Fruit fly (Drosophila melanogaster) whole organism, wandering third instar larva: Measurements from ENCODE around the gene mei-P22.

Experiments used
- Abd-B ChIP-seq: fragments of >200 bp; optimal IDR thresholded peaks from 2 replicates; lab custom pipeline; 2017; ENCODE audit warnings: missing biosample characterization, missing genetic modification characterization
- CG32264 ChIP-seq: fragments of 200-800 bp; sonication (Bioruptor generic); optimal IDR thresholded peaks from 2 replicates; lab custom pipeline; 2016; ENCODE audit warnings: missing biosample characterization, missing genetic modification characterization
- CG9705 ChIP-seq: fragments of 200-800 bp; sonication (Bioruptor generic); optimal IDR thresholded peaks from 2 replicates; lab custom pipeline; 2018; ENCODE audit warnings: missing biosample characterization, mild to moderate bottlenecking, missing genetic modification characterization
- CrebA ChIP-seq: fragments of 200-800 bp; sonication (Bioruptor generic); optimal IDR thresholded peaks from 2 replicates; lab custom pipeline; 2016; ENCODE audit warnings: missing biosample characterization, mild to moderate bottlenecking, missing genetic modification characterization, borderline replicate concordance
- Dfd ChIP-seq: fragments of >200 bp; optimal IDR thresholded peaks from 2 replicates; lab custom pipeline; 2017; ENCODE audit warnings: missing biosample characterization, missing genetic modification characterization
- Dif ChIP-seq: fragments of 200-275, 200-300 bp; sonication (Bioruptor generic); optimal IDR thresholded peaks from 2 replicates; lab custom pipeline; 2018; ENCODE audit warnings: missing biosample characterization, missing genetic modification characterization; ENCODE audit not compliant: partially characterized antibody
- GATAd ChIP-seq: sonication (Bioruptor generic); optimal IDR thresholded peaks from 2 replicates; lab custom pipeline; 2016; ENCODE audit warnings: missing biosample characterization, missing genetic modification characterization
- HLH106 ChIP-seq: fragments of 200-800 bp; optimal IDR thresholded peaks from 3 replicates; lab custom pipeline; 2019; ENCODE audit warnings: missing biosample characterization, mild to moderate bottlenecking, missing genetic modification characterization, moderate library complexity
- Hnf4 ChIP-seq: fragments of 200-800 bp; sonication (Bioruptor generic); optimal IDR thresholded peaks from 2 replicates; lab custom pipeline; 2016; ENCODE audit warnings: missing biosample characterization, mild to moderate bottlenecking, missing genetic modification characterization
- Hr78 ChIP-seq: fragments of >200 bp; optimal IDR thresholded peaks from 2 replicates; lab custom pipeline; 2017; ENCODE audit warnings: missing biosample characterization, missing genetic modification characterization
- Hr83 ChIP-seq: fragments of 200-300 bp; sonication (Bioruptor generic); optimal IDR thresholded peaks from 2 replicates; lab custom pipeline; 2016; ENCODE audit warnings: missing biosample characterization, mild to moderate bottlenecking, missing genetic modification characterization, moderate library complexity; ENCODE audit not compliant: poor library complexity, severe bottlenecking
- Jra ChIP-seq: sonication (Bioruptor generic); optimal IDR thresholded peaks from 2 replicates; lab custom pipeline; 2016; ENCODE audit warnings: missing biosample characterization, missing genetic modification characterization
- Mio ChIP-seq: sonication (Bioruptor generic); optimal IDR thresholded peaks from 2 replicates; lab custom pipeline; 2016; ENCODE audit warnings: missing biosample characterization, missing genetic modification characterization
- Myc ChIP-seq: fragments of >200 bp; optimal IDR thresholded peaks from 2 replicates; lab custom pipeline; 2017
- N ChIP-seq: fragments of >200 bp; optimal IDR thresholded peaks from 2 replicates; lab custom pipeline; 2018; ENCODE audit warnings: missing biosample characterization, missing external identifiers, missing genetic modification characterization
- OdsH ChIP-seq: fragments of 200-800 bp; sonication (Bioruptor generic); optimal IDR thresholded peaks from 2 replicates; lab custom pipeline; 2016; ENCODE audit warnings: missing biosample characterization, mild to moderate bottlenecking, missing genetic modification characterization
- Rel ChIP-seq, 2 experiments: fragments of 200-800 bp; sonication (Bioruptor generic) in 1 of 2; optimal IDR thresholded peaks; 2 replicates in 1 of 2; 3 replicates in 1 of 2; lab custom pipeline; 2016 to 2019; ENCODE audit warnings: mild to moderate bottlenecking in 2 of 2, missing biosample characterization in 2 of 2, missing genetic modification characterization in 2 of 2, moderate library complexity in 1 of 2
- Sp1 ChIP-seq: fragments of 200-800 bp; sonication (Bioruptor generic); optimal IDR thresholded peaks from 3 replicates; lab custom pipeline; 2019; ENCODE audit warnings: missing biosample characterization, mild to moderate bottlenecking, missing genetic modification characterization, moderate library complexity
- Vsx2 ChIP-seq: fragments of 200-300, 225-300 bp; sonication (Bioruptor generic); optimal IDR thresholded peaks from 2 replicates; lab custom pipeline; 2018; ENCODE audit warnings: missing biosample characterization, missing genetic modification characterization; ENCODE audit not compliant: partially characterized antibody
- br ChIP-seq: fragments of 200-800 bp; sonication (Bioruptor generic); optimal IDR thresholded peaks from 2 replicates; lab custom pipeline; 2016; ENCODE audit warnings: missing biosample characterization, missing genetic modification characterization
- brk ChIP-seq: fragments of 200-800 bp; sonication (Bioruptor generic); optimal IDR thresholded peaks from 2 replicates; lab custom pipeline; 2016; ENCODE audit warnings: missing biosample characterization, mild to moderate bottlenecking, missing genetic modification characterization
- dl ChIP-seq, 2 experiments: fragments of 175-275, 200-275 bp in 1 of 2; fragments of 200-275 bp in 1 of 2; sonication (Bioruptor generic); optimal IDR thresholded peaks; lab custom pipeline; 2018; ENCODE audit warnings: mild to moderate bottlenecking in 2 of 2, missing biosample characterization in 2 of 2, missing genetic modification characterization in 2 of 2, moderate library complexity in 2 of 2; ENCODE audit not compliant: partially characterized antibody in 2 of 2, insufficient read depth in 1 of 2
- dmrt93B ChIP-seq: fragments of 200-800 bp; sonication (Bioruptor generic); optimal IDR thresholded peaks from 2 replicates; lab custom pipeline; 2018; ENCODE audit warnings: missing biosample characterization, mild to moderate bottlenecking, missing genetic modification characterization
- dsf ChIP-seq: sonication (Bioruptor generic); optimal IDR thresholded peaks from 2 replicates; lab custom pipeline; 2016; ENCODE audit warnings: missing biosample characterization, missing genetic modification characterization, borderline replicate concordance
- ey ChIP-seq: fragments of 200-800 bp; sonication (Bioruptor generic); optimal IDR thresholded peaks from 2 replicates; lab custom pipeline; 2016; ENCODE audit warnings: missing biosample characterization, missing genetic modification characterization
- foxo ChIP-seq, 2 experiments: fragments of 200-800 bp; sonication (Bioruptor generic); optimal IDR thresholded peaks; 2 replicates in 1 of 2; 3 replicates in 1 of 2; lab custom pipeline; 2016 to 2017; ENCODE audit warnings: missing biosample characterization in 2 of 2, missing genetic modification characterization in 2 of 2
- fru ChIP-seq: fragments of 200-800 bp; sonication (Bioruptor generic); optimal IDR thresholded peaks from 3 replicates; lab custom pipeline; 2016; ENCODE audit warnings: missing biosample characterization, mild to moderate bottlenecking, missing genetic modification characterization
- h ChIP-seq: fragments of 200-800 bp; sonication (Bioruptor generic); optimal IDR thresholded peaks from 3 replicates; lab custom pipeline; 2016; ENCODE audit warnings: missing biosample characterization, mild to moderate bottlenecking, missing genetic modification characterization
- jim ChIP-seq: fragments of 175-275, 200-325 bp; sonication (Bioruptor generic); optimal IDR thresholded peaks from 2 replicates; lab custom pipeline; 2016; ENCODE audit warnings: missing biosample characterization, mild to moderate bottlenecking, missing genetic modification characterization
- lola ChIP-seq: fragments of >200 bp; optimal IDR thresholded peaks from 2 replicates; lab custom pipeline; 2017; ENCODE audit warnings: missing biosample characterization, missing genetic modification characterization
- pan ChIP-seq: fragments of >200 bp; optimal IDR thresholded peaks from 2 replicates; lab custom pipeline; 2017
- psq ChIP-seq: fragments of 200-800 bp; sonication (Bioruptor generic); optimal IDR thresholded peaks from 3 replicates; lab custom pipeline; 2017; ENCODE audit warnings: missing biosample characterization, mild to moderate bottlenecking, missing genetic modification characterization, moderate library complexity
- rgr ChIP-seq: fragments of 200-800 bp; sonication (Bioruptor generic); optimal IDR thresholded peaks from 3 replicates; lab custom pipeline; 2016; ENCODE audit warnings: missing biosample characterization, mild to moderate bottlenecking, missing genetic modification characterization
- sage ChIP-seq: fragments of 200-800 bp; sonication (Bioruptor generic); optimal IDR thresholded peaks from 2 replicates; lab custom pipeline; 2016; ENCODE audit warnings: missing biosample characterization, mild to moderate bottlenecking, missing genetic modification characterization
- sv ChIP-seq: fragments of 200-800 bp; sonication (Bioruptor generic); optimal IDR thresholded peaks from 3 replicates; lab custom pipeline; 2016; ENCODE audit warnings: missing biosample characterization, missing genetic modification characterization
- tai ChIP-seq: sonication (Bioruptor generic); optimal IDR thresholded peaks from 2 replicates; lab custom pipeline; 2016; ENCODE audit warnings: missing biosample characterization, missing genetic modification characterization
- usp ChIP-seq: fragments of >200 bp; optimal IDR thresholded peaks from 2 replicates; lab custom pipeline; 2017; ENCODE audit warnings: missing biosample characterization, missing genetic modification characterization
- woc ChIP-seq: sonication (Bioruptor generic); optimal IDR thresholded peaks from 2 replicates; lab custom pipeline; 2016; ENCODE audit warnings: missing biosample characterization, mild to moderate bottlenecking, missing genetic modification characterization

The mei-P22 gene

DNA sequence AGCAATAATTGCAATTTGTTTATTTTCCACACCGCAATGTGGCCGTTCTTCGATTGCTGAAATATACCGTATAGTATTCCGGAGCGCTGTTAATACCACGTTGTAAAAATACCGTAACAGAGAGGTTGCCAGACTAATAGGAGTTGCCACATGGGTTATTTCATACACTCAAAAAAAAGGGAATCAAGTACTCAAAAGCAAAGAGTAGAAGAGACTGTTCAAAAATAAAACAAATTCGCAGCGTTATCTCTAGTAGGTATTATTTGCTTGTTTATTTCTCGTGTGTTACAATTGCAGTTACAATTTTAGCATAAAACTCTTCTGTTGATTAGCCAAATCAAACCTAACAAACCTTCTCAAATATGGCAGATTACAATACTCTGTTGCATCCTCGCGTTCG, 6.3 kb downstream of the mei-P22 start, which contains the start of gene MED4:
Gene MED4 (minus strand): TSS at position 59 of the 400 bp plus-strand sequence.
- peak; percentile 20 for TF ChIP-seq CG32264 (GFP tag; lab: Kevin White, UChicago)
- TF ChIP-seq Rel (GFP tag; optimal IDR thresholded peaks at IDR 0.05; lab: Kevin White, UChicago): no peak
- peak; percentile 15 for TF ChIP-seq Rel (tag; optimal IDR thresholded peaks at IDR 0.05; lab: Kevin White, UChicago)
- TF ChIP-seq Dif: no peak
- peak; percentile 78 for TF ChIP-seq rgr (GFP tag; lab: Kevin White, UChicago)
- TF ChIP-seq lola (GFP tag; lab: Kevin White, UChicago): no peak
- peak; percentile 81 for TF ChIP-seq Hr83 (GFP tag; lab: Kevin White, UChicago)
- peak; percentile 82 for TF ChIP-seq sv (GFP tag; lab: Kevin White, UChicago)
- TF ChIP-seq Sp1 (GFP tag; lab: Kevin White, UChicago): peak; percentile 55
- no peak for TF ChIP-seq Mio (GFP tag; lab: Kevin White, UChicago)
- TF ChIP-seq sage (GFP tag; lab: Kevin White, UChicago): no peak
- no peak for TF ChIP-seq N (GFP tag; lab: Kevin White, UChicago)
- peak; percentile 59 for TF ChIP-seq br (GFP tag; lab: Kevin White, UChicago)
- TF ChIP-seq h (GFP tag; lab: Kevin White, UChicago): peak; percentile 68
- TF ChIP-seq jim: peak; percentile 45
- TF ChIP-seq psq: peak; percentile 55
- TF ChIP-seq CrebA (GFP tag; lab: Kevin White, UChicago): no peak
- TF ChIP-seq Hr78: no peak
- peak; percentile 38 for TF ChIP-seq woc (GFP tag; lab: Kevin White, UChicago)
- TF ChIP-seq brk (GFP tag; lab: Kevin White, UChicago): no peak
- TF ChIP-seq tai: no peak
- no peak for TF ChIP-seq Dfd (GFP tag; lab: Kevin White, UChicago)
- TF ChIP-seq Hnf4: no peak
- no peak for TF ChIP-seq Abd-B (GFP tag; lab: Kevin White, UChicago)
- TF ChIP-seq Vsx2: no peak
- TF ChIP-seq dsf: no peak
- no peak for TF ChIP-seq dl (GFP tag; optimal IDR thresholded peaks at IDR 0.05; lab: Kevin White, UChicago; ENCODE audit: insufficient read depth in 1 of 2, partially characterized antibody in 2 of 2)
- peak; percentile 67 for TF ChIP-seq fru (GFP tag; lab: Kevin White, UChicago)
- no peak for TF ChIP-seq GATAd (GFP tag; lab: Kevin White, UChicago)
- TF ChIP-seq Myc (lab: Kevin White, UChicago): no peak
- TF ChIP-seq dmrt93B: peak; percentile 21
- TF ChIP-seq foxo (GFP tag; optimal IDR thresholded peaks at IDR 0.05; lab: Kevin White, UChicago): peak in 1 of 2 experiments; percentile 81
- no peak for TF ChIP-seq usp (GFP tag; lab: Kevin White, UChicago)
- TF ChIP-seq pan: no peak
- peak; percentile 69 for TF ChIP-seq OdsH (GFP tag; lab: Kevin White, UChicago)
- peak; percentile 41 for TF ChIP-seq CG9705 (GFP tag; lab: Kevin White, UChicago)
- peak; percentile 56 for TF ChIP-seq HLH106 (tag; lab: Kevin White, UChicago)
- TF ChIP-seq Jra: peak; percentile 43
- TF ChIP-seq ey (GFP tag; lab: Kevin White, UChicago): peak; percentile 76

DNA sequence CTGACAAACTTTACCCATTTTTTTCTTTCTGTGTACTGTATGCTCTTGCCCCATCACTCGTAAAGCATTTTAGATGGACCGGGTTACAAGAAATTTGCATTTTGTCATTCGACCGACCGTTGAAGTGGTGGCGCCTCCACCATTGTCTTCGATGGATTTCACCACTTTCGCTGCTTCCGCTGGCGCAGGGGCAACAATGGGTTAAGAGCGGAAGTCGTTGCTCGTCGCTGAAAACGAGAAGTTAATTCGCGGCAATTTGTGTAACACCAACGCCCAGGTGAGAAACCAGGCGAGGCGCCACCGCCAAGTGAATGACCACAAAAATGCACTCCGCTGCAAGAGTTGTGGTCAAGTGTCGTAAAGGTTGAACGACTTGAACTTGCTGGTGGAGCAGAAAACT, 10.5 kb downstream of the mei-P22 start:
- TF ChIP-seq Myc (lab: Kevin White, UChicago): no peak
- TF ChIP-seq, all 38 proteins: peak for 0

- no peak for TF ChIP-seq Rel (GFP tag; optimal IDR thresholded peaks at IDR 0.05; lab: Kevin White, UChicago)
- TF ChIP-seq Rel (tag; optimal IDR thresholded peaks at IDR 0.05; lab: Kevin White, UChicago): no peak
- no peak for TF ChIP-seq Hr78
- TF ChIP-seq, all 38 proteins: peak for 0
Measured at dm6 chr3L:7258267-7258666, 14.1 kb downstream of the mei-P22 start.
